Worm (Caenorhabditis elegans) whole organism, L3 larva: ENCODE measurements around the gene Y53F4B.18.

Source experiments
- ama-1 ChIP-seq: fragments of 150-350 bp; optimal IDR thresholded peaks from 2 replicates; lab custom pipeline; 2018
- daf-12 ChIP-seq: fragments of 150-350 bp; optimal IDR thresholded peaks from 2 replicates; lab custom pipeline; 2014; ENCODE audit warnings: missing biosample characterization, missing genetic modification reagents, missing genetic modification characterization
- lin-15B ChIP-seq: fragments of 150-350 bp; optimal IDR thresholded peaks from 2 replicates; lab custom pipeline; 2014; ENCODE audit warnings: missing biosample characterization, missing genetic modification characterization
- snpc-4 ChIP-seq: fragments of 150-350 bp; optimal IDR thresholded peaks from 2 replicates; lab custom pipeline; 2014; ENCODE audit warnings: missing biosample characterization, missing genetic modification characterization

- TF ChIP-seq snpc-4 (tag; lab: Kevin White, UChicago) (no peak), daf-12 (no peak), ama-1 (lab: Kevin White, UChicago) (no peak), lin-15B (tag; lab: Kevin White, UChicago) (no peak)
Observed at ce11 chrII:15084170-15084569, 12.7 kb upstream of the Y53F4B.18 start, which contains the start of gene Y53F4B.20.
